Fruit fly (Drosophila melanogaster) whole organism, prepupa: Measurements from ENCODE around the gene CG33096.
A peak's percentile ranks its signal among the peaks of the same experiment; 100 is the strongest.

ENCODE experiments used
- Blimp-1 ChIP-seq: fragments of 200-800 bp; sonication (Bioruptor generic); optimal IDR thresholded peaks from 3 replicates; lab custom pipeline; 2017; ENCODE audit warnings: missing biosample characterization, missing genetic modification characterization, mild to moderate bottlenecking, moderate library complexity, missing genetic modification reagents
- CG10631 ChIP-seq: fragments of 200-800 bp; sonication (Bioruptor generic); optimal IDR thresholded peaks from 2 replicates; lab custom pipeline; 2016; ENCODE audit warnings: missing biosample characterization, missing genetic modification characterization
- CG10669 ChIP-seq: fragments of 200-800 bp; sonication (Bioruptor generic); optimal IDR thresholded peaks from 3 replicates; lab custom pipeline; 2018; ENCODE audit warnings: missing biosample characterization, mild to moderate bottlenecking, missing genetic modification characterization, moderate library complexity
- CG11294 ChIP-seq: fragments of 200-800 bp; sonication (Bioruptor generic); IDR thresholded peaks from 2 replicates; pipeline ENCODE4 v1.3.6; 2022; ENCODE audit warnings: missing biosample characterization, missing genetic modification characterization
- CG11762 ChIP-seq: fragments of 200-800 bp; sonication (Bioruptor generic); optimal IDR thresholded peaks from 3 replicates; lab custom pipeline; 2016; ENCODE audit warnings: missing biosample characterization, missing genetic modification characterization; ENCODE audit not compliant: insufficient read depth
- CG11902 ChIP-seq: fragments of 200-800 bp; sonication (Bioruptor generic); optimal IDR thresholded peaks from 3 replicates; lab custom pipeline; 2016; ENCODE audit warnings: missing biosample characterization, missing genetic modification characterization
- CG1621 ChIP-seq: fragments of 200-800 bp; sonication (Bioruptor generic); optimal IDR thresholded peaks from 3 replicates; lab custom pipeline; 2018; ENCODE audit warnings: missing biosample characterization, mild to moderate bottlenecking, missing genetic modification characterization
- CG16779 ChIP-seq: fragments of 200-800 bp; sonication (Bioruptor generic); optimal IDR thresholded peaks from 3 replicates; lab custom pipeline; 2017; ENCODE audit warnings: missing biosample characterization, mild to moderate bottlenecking, missing genetic modification characterization
- CG3032 ChIP-seq: fragments of 200-800 bp; optimal IDR thresholded peaks from 2 replicates; lab custom pipeline; 2019; ENCODE audit warnings: missing biosample characterization, mild to moderate bottlenecking, missing genetic modification characterization, moderate library complexity
- CG31627 ChIP-seq: fragments of 200-800 bp; sonication (Bioruptor generic); optimal IDR thresholded peaks from 3 replicates; lab custom pipeline; 2016; ENCODE audit warnings: missing biosample characterization, missing genetic modification characterization
- CG34406 ChIP-seq: fragments of 200-800 bp; sonication (Bioruptor generic); optimal IDR thresholded peaks from 3 replicates; lab custom pipeline; 2016; ENCODE audit warnings: missing biosample characterization, missing genetic modification characterization
- CG4318 ChIP-seq: fragments of 200-800 bp; sonication (Bioruptor generic); optimal IDR thresholded peaks from 3 replicates; lab custom pipeline; 2017; ENCODE audit warnings: missing biosample characterization, mild to moderate bottlenecking, missing genetic modification characterization
- CG6163 ChIP-seq: fragments of 200-800 bp; sonication (Bioruptor generic); IDR thresholded peaks from 3 replicates; pipeline ENCODE4 v1.3.6; 2022; ENCODE audit warnings: missing biosample characterization, missing genetic modification characterization
- CG6276 ChIP-seq: fragments of 200-800 bp; sonication (Bioruptor generic); optimal IDR thresholded peaks from 2 replicates; lab custom pipeline; 2017; ENCODE audit warnings: missing biosample characterization, mild to moderate bottlenecking, missing genetic modification characterization
- CG6792 ChIP-seq: fragments of 200-800 bp; sonication (Bioruptor generic); optimal IDR thresholded peaks from 3 replicates; lab custom pipeline; 2016; ENCODE audit warnings: missing biosample characterization, missing genetic modification characterization
- CG6808 ChIP-seq: fragments of 200-800 bp; sonication (Bioruptor generic); optimal IDR thresholded peaks from 3 replicates; lab custom pipeline; 2017; ENCODE audit warnings: missing biosample characterization, missing genetic modification characterization, mild to moderate bottlenecking, moderate library complexity, missing genetic modification reagents
- CG6854 ChIP-seq: fragments of 200-800 bp; sonication (Bioruptor generic); optimal IDR thresholded peaks from 2 replicates; lab custom pipeline; 2017; ENCODE audit warnings: missing biosample characterization, mild to moderate bottlenecking, missing genetic modification characterization
- CG7368 ChIP-seq: fragments of 200-800 bp; sonication (Bioruptor generic); optimal IDR thresholded peaks from 3 replicates; lab custom pipeline; 2016; ENCODE audit warnings: missing biosample characterization, missing genetic modification characterization
- CG8319 ChIP-seq: fragments of 200-800 bp; sonication (Bioruptor generic); optimal IDR thresholded peaks from 3 replicates; lab custom pipeline; 2016; ENCODE audit warnings: missing biosample characterization, missing genetic modification characterization
- CG8632 ChIP-seq: fragments of 200-800 bp; sonication (Bioruptor generic); optimal IDR thresholded peaks from 3 replicates; lab custom pipeline; 2016; ENCODE audit warnings: missing biosample characterization, missing genetic modification characterization
- CG9139 ChIP-seq: fragments of 200-800 bp; sonication (Bioruptor generic); optimal IDR thresholded peaks from 3 replicates; lab custom pipeline; 2017; ENCODE audit warnings: missing biosample characterization, mild to moderate bottlenecking, missing genetic modification characterization
- Eip75B ChIP-seq: fragments of 200-800 bp; sonication (Bioruptor generic); optimal IDR thresholded peaks from 3 replicates; lab custom pipeline; 2016; ENCODE audit warnings: missing biosample characterization, missing genetic modification characterization
- Eip78C ChIP-seq: fragments of 200-800 bp; sonication (Bioruptor generic); peaks from one replicate; lab custom pipeline; 2016; ENCODE audit warnings: missing biosample characterization, missing genetic modification characterization
- Eip93F ChIP-seq: fragments of 200-800 bp; sonication (Bioruptor generic); optimal IDR thresholded peaks from 2 replicates; lab custom pipeline; 2016; ENCODE audit warnings: missing biosample characterization, mild to moderate bottlenecking, missing genetic modification characterization
- Ets21C ChIP-seq: fragments of 200-800 bp; sonication (Bioruptor generic); optimal IDR thresholded peaks from 3 replicates; lab custom pipeline; 2016; ENCODE audit warnings: missing biosample characterization, missing genetic modification characterization
- Ets96B ChIP-seq: fragments of 200-800 bp; optimal IDR thresholded peaks from 2 replicates; lab custom pipeline; 2019; ENCODE audit warnings: missing biosample characterization, mild to moderate bottlenecking, missing genetic modification characterization, moderate library complexity
- Gug ChIP-seq: fragments of 200-800 bp; sonication (Bioruptor generic); IDR thresholded peaks from 2 replicates; pipeline ENCODE4 v1.3.6; 2022; ENCODE audit warnings: missing biosample characterization, missing genetic modification characterization
- Hr38 ChIP-seq: sonication (Bioruptor generic); optimal IDR thresholded peaks from 2 replicates; lab custom pipeline; 2016; ENCODE audit warnings: missing biosample characterization, missing genetic modification characterization
- Hr39 ChIP-seq: fragments of 200-800 bp; sonication (Bioruptor generic); optimal IDR thresholded peaks from 2 replicates; lab custom pipeline; 2016; ENCODE audit warnings: missing biosample characterization, missing genetic modification characterization
- Lpt ChIP-seq: fragments of 200-800 bp; sonication (Bioruptor generic); optimal IDR thresholded peaks from 3 replicates; lab custom pipeline; 2016; ENCODE audit warnings: missing biosample characterization, missing genetic modification characterization
- Met ChIP-seq: fragments of 200-800 bp; sonication (Bioruptor generic); optimal IDR thresholded peaks from 3 replicates; lab custom pipeline; 2016; ENCODE audit warnings: missing biosample characterization, missing genetic modification characterization
- OdsH ChIP-seq: fragments of 200-800 bp; sonication (Bioruptor generic); optimal IDR thresholded peaks from 3 replicates; lab custom pipeline; 2016; ENCODE audit warnings: missing biosample characterization, missing genetic modification characterization
- Smox ChIP-seq: fragments of 200-800 bp; sonication (Bioruptor generic); optimal IDR thresholded peaks from 3 replicates; lab custom pipeline; 2016; ENCODE audit warnings: missing biosample characterization, missing genetic modification characterization
- Sox102F ChIP-seq: fragments of 200-800 bp; sonication (Bioruptor generic); optimal IDR thresholded peaks from 2 replicates; lab custom pipeline; 2016; ENCODE audit warnings: missing biosample characterization, mild to moderate bottlenecking, missing genetic modification characterization
- Sox14 ChIP-seq: fragments of 200-800 bp; sonication (Bioruptor generic); optimal IDR thresholded peaks from 3 replicates; lab custom pipeline; 2016; ENCODE audit warnings: missing biosample characterization, missing genetic modification characterization
- Sox15 ChIP-seq: fragments of 200-800 bp; sonication (Bioruptor generic); optimal IDR thresholded peaks from 3 replicates; lab custom pipeline; 2016; ENCODE audit warnings: missing biosample characterization, missing genetic modification characterization
- achi ChIP-seq: fragments of 200-800 bp; sonication (Bioruptor generic); optimal IDR thresholded peaks from 3 replicates; lab custom pipeline; 2016; ENCODE audit warnings: missing biosample characterization, missing genetic modification characterization
- acj6 ChIP-seq: fragments of 200-800 bp; sonication (Bioruptor generic); optimal IDR thresholded peaks from 3 replicates; lab custom pipeline; 2016; ENCODE audit warnings: missing biosample characterization, missing genetic modification characterization
- cyc ChIP-seq: fragments of 200-800 bp; sonication (Bioruptor generic); optimal IDR thresholded peaks from 3 replicates; lab custom pipeline; 2016; ENCODE audit warnings: missing biosample characterization, missing genetic modification characterization
- dsx ChIP-seq: fragments of 200-800 bp; optimal IDR thresholded peaks from 3 replicates; lab custom pipeline; 2019; ENCODE audit warnings: missing biosample characterization, mild to moderate bottlenecking, missing genetic modification characterization, moderate library complexity; ENCODE audit not compliant: poor library complexity, severe bottlenecking
- esn ChIP-seq: fragments of 200-800 bp; sonication (Bioruptor generic); optimal IDR thresholded peaks from 2 replicates; lab custom pipeline; 2016; ENCODE audit warnings: missing biosample characterization, mild to moderate bottlenecking, missing genetic modification characterization, moderate library complexity
- fd59A ChIP-seq: fragments of 200-800 bp; sonication (Bioruptor generic); optimal IDR thresholded peaks from 2 replicates; lab custom pipeline; 2017; ENCODE audit warnings: missing biosample characterization, mild to moderate bottlenecking, missing genetic modification characterization, missing genetic modification reagents
- fd85E ChIP-seq: fragments of 200-800 bp; sonication (Bioruptor generic); optimal IDR thresholded peaks from 3 replicates; lab custom pipeline; 2016; ENCODE audit warnings: missing biosample characterization, missing genetic modification characterization
- fkh ChIP-seq: fragments of 200-800 bp; sonication (Bioruptor generic); optimal IDR thresholded peaks from 3 replicates; lab custom pipeline; 2017; ENCODE audit warnings: missing biosample characterization, mild to moderate bottlenecking, missing genetic modification characterization, moderate library complexity
- lz ChIP-seq: fragments of 200-800 bp; sonication (Bioruptor generic); optimal IDR thresholded peaks from 3 replicates; lab custom pipeline; 2016; ENCODE audit warnings: missing biosample characterization, missing genetic modification characterization
- net ChIP-seq: fragments of 200-800 bp; sonication (Bioruptor generic); optimal IDR thresholded peaks from 3 replicates; lab custom pipeline; 2016; ENCODE audit warnings: missing biosample characterization, missing genetic modification characterization
- pdm3 ChIP-seq: fragments of 200-800 bp; sonication (Bioruptor generic); optimal IDR thresholded peaks from 3 replicates; lab custom pipeline; 2016; ENCODE audit warnings: missing biosample characterization, missing genetic modification characterization
- salr ChIP-seq, 2 experiments: fragments of 200-800 bp; sonication (Bioruptor generic); optimal IDR thresholded peaks; 3 replicates each; lab custom pipeline; 2016 to 2018; ENCODE audit warnings: missing biosample characterization in 2 of 2, missing genetic modification characterization in 2 of 2, mild to moderate bottlenecking in 1 of 2
- spab ChIP-seq: fragments of 200-800 bp; sonication (Bioruptor generic); optimal IDR thresholded peaks from 2 replicates; lab custom pipeline; 2017; ENCODE audit warnings: missing biosample characterization, mild to moderate bottlenecking, missing genetic modification characterization, missing genetic modification reagents
- ss ChIP-seq, 2 experiments: fragments of 200-800 bp; sonication (Bioruptor generic); optimal IDR thresholded peaks; 2 replicates in 1 of 2; 3 replicates in 1 of 2; lab custom pipeline; 2017 to 2018; ENCODE audit warnings: mild to moderate bottlenecking in 2 of 2, missing biosample characterization in 2 of 2, missing genetic modification characterization in 2 of 2, moderate library complexity in 1 of 2
- topi ChIP-seq: fragments of 200-800 bp; sonication (Bioruptor generic); optimal IDR thresholded peaks from 3 replicates; lab custom pipeline; 2016; ENCODE audit warnings: missing biosample characterization, missing genetic modification characterization
- vri ChIP-seq: fragments of 200-800 bp; sonication (Bioruptor generic); optimal IDR thresholded peaks from 3 replicates; lab custom pipeline; 2016; ENCODE audit warnings: missing biosample characterization, mild to moderate bottlenecking, missing genetic modification characterization

CG33096 gene

dm6 chr3R:25074558-25074964 is 22.9 kb upstream of the CG33096 start, which contains the start of the genes shams and CG11920:
Gene shams (minus strand): TSS chr3R:25074607.
Gene CG11920 (plus strand): TSS chr3R:25074877.
- no peak for TF ChIP-seq CG8319 (GFP tag; lab: Kevin White, UChicago)
- no peak for TF ChIP-seq Hr38 (GFP tag; lab: Kevin White, UChicago)
- no peak for TF ChIP-seq Lpt (GFP tag; lab: Kevin White, UChicago)
- TF ChIP-seq salr (GFP tag; optimal IDR thresholded peaks at IDR 0.05; lab: Kevin White, UChicago): no peak
- TF ChIP-seq Met (GFP tag; lab: Kevin White, UChicago): no peak
- no peak for TF ChIP-seq CG31627 (GFP tag; lab: Kevin White, UChicago)
- no peak for TF ChIP-seq CG10669 (GFP tag; lab: Kevin White, UChicago)
- no peak for TF ChIP-seq dsx (GFP tag; lab: Kevin White, UChicago)
- no peak for TF ChIP-seq Hr39 (GFP tag; lab: Kevin White, UChicago)
- no peak for TF ChIP-seq CG6163 (GFP tag; lab: Robert Waterston, UW)
- no peak for TF ChIP-seq CG6276 (GFP tag; lab: Kevin White, UChicago)
- no peak for TF ChIP-seq Ets96B (tag; lab: Kevin White, UChicago)
- no peak for TF ChIP-seq Sox102F (GFP tag; lab: Kevin White, UChicago)
- TF ChIP-seq acj6: peak; percentile 3
- peak; percentile 1 for TF ChIP-seq achi (GFP tag; lab: Kevin White, UChicago)
- TF ChIP-seq Eip78C (GFP tag; lab: Kevin White, UChicago): peak; percentile 82
- TF ChIP-seq CG34406 (GFP tag; lab: Kevin White, UChicago): no peak
- TF ChIP-seq CG10631: no peak
- no peak for TF ChIP-seq CG7368 (GFP tag; lab: Kevin White, UChicago)
- TF ChIP-seq spab (GFP tag; lab: Kevin White, UChicago): no peak
- no peak for TF ChIP-seq CG6792 (GFP tag; lab: Kevin White, UChicago)
- no peak for TF ChIP-seq Sox15 (GFP tag; lab: Kevin White, UChicago)
- TF ChIP-seq Eip75B (GFP tag; lab: Kevin White, UChicago): peak; percentile 34
- no peak for TF ChIP-seq CG4318 (GFP tag; lab: Kevin White, UChicago)
- TF ChIP-seq fkh (GFP tag; lab: Kevin White, UChicago): peak; percentile 97
- TF ChIP-seq net (GFP tag; lab: Kevin White, UChicago): no peak
- TF ChIP-seq fd85E: no peak
- TF ChIP-seq CG8632 (GFP tag; lab: Kevin White, UChicago): no peak
- no peak for TF ChIP-seq CG9139 (GFP tag; lab: Kevin White, UChicago)
- no peak for TF ChIP-seq lz (GFP tag; lab: Kevin White, UChicago)
- no peak for TF ChIP-seq CG11294 (GFP tag; lab: Robert Waterston, UW)
- TF ChIP-seq Ets21C: no peak
- no peak for TF ChIP-seq CG6854 (GFP tag; lab: Kevin White, UChicago)
- peak; percentile 27 for TF ChIP-seq Sox14 (GFP tag; lab: Kevin White, UChicago)
- TF ChIP-seq vri (GFP tag; lab: Kevin White, UChicago): no peak
- TF ChIP-seq topi (GFP tag; lab: Kevin White, UChicago): peak; percentile 11
- no peak for TF ChIP-seq CG11902
- TF ChIP-seq CG11762: no peak
- no peak for TF ChIP-seq Smox (GFP tag; lab: Kevin White, UChicago)
- TF ChIP-seq CG3032 (tag; lab: Kevin White, UChicago): peak; percentile 13
- no peak for TF ChIP-seq cyc (GFP tag; lab: Kevin White, UChicago)
- TF ChIP-seq fd59A (GFP tag; lab: Kevin White, UChicago): no peak
- peak; percentile 47 for TF ChIP-seq esn
- TF ChIP-seq Blimp-1 (GFP tag; lab: Kevin White, UChicago): no peak
- no peak for TF ChIP-seq CG16779 (tag; lab: Kevin White, UChicago)
- no peak for TF ChIP-seq CG1621 (tag; lab: Kevin White, UChicago)
- peak; percentile 10 for TF ChIP-seq OdsH (GFP tag; lab: Kevin White, UChicago)
- TF ChIP-seq CG6808 (GFP tag; lab: Kevin White, UChicago): no peak
- peak; percentile 53 for TF ChIP-seq Eip93F (GFP tag; lab: Kevin White, UChicago)
- no peak for TF ChIP-seq ss (GFP tag; optimal IDR thresholded peaks at IDR 0.05; lab: Kevin White, UChicago)
- TF ChIP-seq pdm3: no peak
- TF ChIP-seq Gug (GFP tag; lab: Robert Waterston, UW): no peak
